Worm (Caenorhabditis elegans): ENCODE results near the gene B0462.4.

Gene B0462.4

DNA sequence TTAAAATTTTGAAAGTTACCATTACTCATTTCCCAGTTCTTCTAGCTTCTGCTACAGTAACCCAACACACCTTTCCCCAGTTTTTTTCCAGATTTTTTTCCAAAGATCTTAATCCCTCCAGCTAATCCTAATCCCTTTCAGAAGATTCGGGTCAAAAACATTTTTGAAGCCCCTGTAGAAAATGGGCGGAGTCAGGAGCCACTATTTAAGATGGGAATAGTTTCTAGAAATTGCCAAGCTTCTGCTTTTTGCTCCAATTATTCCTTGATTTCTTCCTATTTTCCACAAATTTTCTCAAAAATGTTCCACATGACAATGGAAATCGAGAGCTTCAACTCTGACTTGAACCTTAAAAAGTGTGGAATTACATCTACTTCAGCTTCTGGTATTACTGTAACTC, 33.6 kb upstream of the B0462.4 start, which contains the start of gene C08E8.9:
Gene C08E8.9 (plus strand): TSS at position 301 of the 400 bp plus-strand sequence.
- TF ChIP-seq ceh-13 (GFP tag; optimal IDR thresholded peaks at IDR 0.05) (no peak), ets-7 (tag; optimal IDR thresholded peaks at IDR 0.05) (no peak), ama-1 (optimal IDR thresholded peaks at IDR 0.05) (no peak), hnd-1 (tag; optimal IDR thresholded peaks at IDR 0.05) (no peak), ceh-36 (tag; optimal IDR thresholded peaks at IDR 0.05) (peak; percentile 57), scrt-1 (GFP tag; IDR thresholded peaks at IDR 0.05) (no peak)

DNA sequence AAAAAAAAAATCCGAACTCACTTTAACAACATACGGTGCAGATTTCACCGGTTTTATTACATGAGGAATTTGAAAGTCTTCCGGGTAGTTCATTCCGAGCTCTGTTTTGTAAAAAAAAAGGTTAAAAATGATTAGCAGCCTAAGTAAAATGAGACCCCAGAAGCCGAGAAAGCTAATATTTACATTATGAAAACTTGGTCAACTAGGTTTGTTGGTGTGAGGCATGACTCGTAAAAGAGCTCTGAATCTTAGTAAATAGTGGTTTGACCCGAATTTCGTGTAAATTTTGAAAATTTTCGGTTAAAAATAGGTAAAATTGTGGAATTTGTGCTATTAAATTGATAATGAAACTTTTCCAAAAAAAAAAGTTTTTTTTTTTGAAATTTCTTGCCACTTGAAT, 31.4 kb upstream of the B0462.4 start, which contains the start of gene C08E8.1:
Gene C08E8.1 (minus strand): TSS at position 101 of the 400 bp plus-strand sequence.
- TF ChIP-seq aly-1 (tag; optimal IDR thresholded peaks at IDR 0.05) (no peak), tbx-37 (GFP tag; conservative IDR thresholded peaks at IDR 0.05) (no peak), sea-1 (GFP tag; conservative IDR thresholded peaks at IDR 0.05) (no peak), hmbx-1 (tag; optimal IDR thresholded peaks at IDR 0.05) (no peak), ceh-13 (GFP tag; optimal IDR thresholded peaks at IDR 0.05) (no peak), B0310.2 (tag; optimal IDR thresholded peaks at IDR 0.05) (no peak), ets-7 (tag; optimal IDR thresholded peaks at IDR 0.05) (no peak), pes-1 (GFP tag; IDR thresholded peaks at IDR 0.05) (no peak), tra-4 (tag; optimal IDR thresholded peaks at IDR 0.05) (no peak), scrt-1 (GFP tag; IDR thresholded peaks at IDR 0.05) (no peak), ama-1 (optimal IDR thresholded peaks at IDR 0.05) (no peak), tbx-11 (GFP tag; IDR thresholded peaks at IDR 0.05) (no peak), F13C5.2 (tag; optimal IDR thresholded peaks at IDR 0.05) (no peak), hnd-1 (tag; optimal IDR thresholded peaks at IDR 0.05) (no peak), ceh-36 (tag; optimal IDR thresholded peaks at IDR 0.05) (no peak)

DNA sequence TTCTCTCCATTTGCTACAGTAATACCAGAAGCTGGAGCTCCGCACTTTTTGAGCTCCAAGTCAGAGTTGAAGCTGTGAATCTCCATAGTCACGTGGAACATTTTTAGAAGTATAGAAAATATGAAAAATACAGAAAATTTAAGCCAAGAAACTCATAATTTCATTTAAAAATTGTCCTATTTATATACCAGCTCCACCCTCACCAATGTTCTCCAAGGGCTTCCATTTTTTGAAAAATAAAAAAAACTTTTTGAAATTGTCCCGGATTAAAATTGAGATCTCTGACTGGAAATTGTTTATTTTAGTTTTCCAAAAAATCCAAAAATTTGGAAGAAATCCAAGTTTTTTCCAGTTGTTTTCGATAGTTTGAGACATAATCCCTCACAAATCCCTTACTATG, 28.9 kb upstream of the B0462.4 start, which contains the start of gene C08E8.5:
Gene C08E8.5 (minus strand): TSS at position 101 of the 400 bp plus-strand sequence.
- TF ChIP-seq sea-1 (GFP tag; conservative IDR thresholded peaks at IDR 0.05), result no peak
- TF ChIP-seq F13C5.2 (tag; optimal IDR thresholded peaks at IDR 0.05), result no peak
- TF ChIP-seq aly-1 (tag; optimal IDR thresholded peaks at IDR 0.05), result no peak
- TF ChIP-seq hmbx-1 (tag; optimal IDR thresholded peaks at IDR 0.05), result no peak
- TF ChIP-seq ceh-36 (tag; optimal IDR thresholded peaks at IDR 0.05), result no peak
- no peak for TF ChIP-seq B0310.2 (tag; optimal IDR thresholded peaks at IDR 0.05)
- TF ChIP-seq tbx-37 (GFP tag; conservative IDR thresholded peaks at IDR 0.05), result no peak
- TF ChIP-seq tra-4 (tag; optimal IDR thresholded peaks at IDR 0.05), result no peak
- TF ChIP-seq ceh-13 (GFP tag; optimal IDR thresholded peaks at IDR 0.05), result no peak
- TF ChIP-seq tbx-11 (GFP tag; IDR thresholded peaks at IDR 0.05), result no peak
- TF ChIP-seq pes-1 (GFP tag; IDR thresholded peaks at IDR 0.05), result no peak
- no peak for TF ChIP-seq ama-1 (optimal IDR thresholded peaks at IDR 0.05)
- TF ChIP-seq flt-1 (GFP tag; IDR thresholded peaks at IDR 0.05), result no peak
- TF ChIP-seq scrt-1 (GFP tag; IDR thresholded peaks at IDR 0.05), result no peak
- no peak for TF ChIP-seq hnd-1 (tag; optimal IDR thresholded peaks at IDR 0.05)
- no peak for TF ChIP-seq ets-7 (tag; optimal IDR thresholded peaks at IDR 0.05)
- TF ChIP-seq hmg-4 (GFP tag; optimal IDR thresholded peaks at IDR 0.05), result no peak

DNA sequence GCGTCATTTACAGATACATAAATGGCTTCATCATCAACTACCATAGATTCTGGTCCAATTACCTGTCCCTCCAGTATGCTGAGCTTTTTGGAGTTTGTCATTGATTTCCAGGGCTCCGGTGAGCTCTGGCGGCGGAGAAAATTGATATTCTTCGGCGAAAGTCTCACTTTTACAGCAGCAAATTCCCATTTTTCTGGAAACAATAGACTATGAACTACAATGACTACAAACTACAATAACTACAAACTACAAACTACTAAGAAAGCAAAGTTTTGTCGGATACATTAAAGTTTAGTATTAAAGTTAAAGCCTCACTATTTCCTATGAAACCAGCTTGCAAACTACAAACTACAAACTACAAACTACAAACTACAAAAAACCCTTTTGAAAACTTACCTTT, 24.8 kb upstream of the B0462.4 start, which contains the start of gene C08E8.2:
Gene C08E8.2 (minus strand): TSS at position 101 of the 400 bp plus-strand sequence.
- TF ChIP-seq hmbx-1 (tag; optimal IDR thresholded peaks at IDR 0.05), result no peak
- no peak for TF ChIP-seq flt-1 (GFP tag; IDR thresholded peaks at IDR 0.05)
- no peak for TF ChIP-seq tbx-37 (GFP tag; conservative IDR thresholded peaks at IDR 0.05)

DNA sequence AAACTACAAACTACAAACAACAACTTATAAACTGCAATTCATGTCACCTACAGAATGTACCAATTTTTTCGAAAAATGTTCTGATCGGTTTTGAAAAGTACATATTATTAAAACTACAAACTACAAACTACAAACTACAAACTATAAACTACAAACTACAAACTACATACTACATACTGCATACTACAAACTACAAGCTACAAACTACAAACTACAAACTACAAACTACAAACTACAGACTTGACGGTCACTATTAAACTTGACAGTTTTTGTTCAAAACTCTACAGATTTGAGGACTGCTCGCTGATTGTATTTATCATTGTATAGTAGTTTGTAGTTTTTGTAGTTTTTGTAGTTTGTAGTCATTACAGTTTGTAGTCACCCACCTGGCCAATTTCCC, 23.3 kb upstream of the B0462.4 start:
- no peak for TF ChIP-seq ama-1 (optimal IDR thresholded peaks at IDR 0.05)
- no peak for TF ChIP-seq pes-1 (GFP tag; IDR thresholded peaks at IDR 0.05)
- TF ChIP-seq hnd-1 (tag; optimal IDR thresholded peaks at IDR 0.05), result no peak
- TF ChIP-seq tbx-37 (GFP tag; conservative IDR thresholded peaks at IDR 0.05), result no peak
- TF ChIP-seq ceh-36 (tag; optimal IDR thresholded peaks at IDR 0.05), result no peak
- TF ChIP-seq ets-7 (tag; optimal IDR thresholded peaks at IDR 0.05), result no peak
- no peak for TF ChIP-seq scrt-1 (GFP tag; IDR thresholded peaks at IDR 0.05)
- no peak for TF ChIP-seq aly-1 (tag; optimal IDR thresholded peaks at IDR 0.05)
- no peak for TF ChIP-seq ceh-13 (GFP tag; optimal IDR thresholded peaks at IDR 0.05)
- no peak for TF ChIP-seq flt-1 (GFP tag; IDR thresholded peaks at IDR 0.05)
- no peak for TF ChIP-seq B0310.2 (tag; optimal IDR thresholded peaks at IDR 0.05)
- TF ChIP-seq tbx-11 (GFP tag; IDR thresholded peaks at IDR 0.05), result no peak
- TF ChIP-seq hmbx-1 (tag; optimal IDR thresholded peaks at IDR 0.05), result no peak
- TF ChIP-seq F13C5.2 (tag; optimal IDR thresholded peaks at IDR 0.05), result no peak
- no peak for TF ChIP-seq tra-4 (tag; optimal IDR thresholded peaks at IDR 0.05)
- TF ChIP-seq sea-1 (GFP tag; conservative IDR thresholded peaks at IDR 0.05), result no peak
- no peak for TF ChIP-seq hmg-4 (GFP tag; optimal IDR thresholded peaks at IDR 0.05)

DNA sequence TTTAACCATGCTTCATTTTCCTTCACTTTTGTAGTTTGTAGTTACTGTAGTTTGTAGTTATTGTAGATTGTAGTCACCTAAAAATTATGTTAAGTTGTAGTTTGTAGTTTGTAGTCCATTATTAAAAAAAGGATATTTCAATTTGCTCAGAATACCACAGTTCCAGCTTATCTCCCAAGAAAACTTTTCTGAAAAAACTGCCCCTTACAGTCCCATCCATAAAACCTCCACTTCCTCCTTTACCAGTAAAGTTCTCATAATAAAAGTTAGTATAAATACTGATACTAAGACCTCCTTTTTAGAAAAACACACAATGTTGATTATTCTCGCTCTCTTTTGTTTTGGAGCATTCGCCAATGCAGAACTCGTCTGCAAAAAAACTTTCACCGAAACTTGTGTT, 19.7 kb upstream of the B0462.4 start, which contains the start of gene C08E8.11:
Gene C08E8.11 (plus strand): TSS at position 301 of the 400 bp plus-strand sequence.
- TF ChIP-seq ceh-36 (tag; optimal IDR thresholded peaks at IDR 0.05), result no peak
- TF ChIP-seq ceh-13 (GFP tag; optimal IDR thresholded peaks at IDR 0.05), result no peak
- TF ChIP-seq hmbx-1 (tag; optimal IDR thresholded peaks at IDR 0.05), result no peak
- TF ChIP-seq flt-1 (GFP tag; IDR thresholded peaks at IDR 0.05), result no peak

DNA sequence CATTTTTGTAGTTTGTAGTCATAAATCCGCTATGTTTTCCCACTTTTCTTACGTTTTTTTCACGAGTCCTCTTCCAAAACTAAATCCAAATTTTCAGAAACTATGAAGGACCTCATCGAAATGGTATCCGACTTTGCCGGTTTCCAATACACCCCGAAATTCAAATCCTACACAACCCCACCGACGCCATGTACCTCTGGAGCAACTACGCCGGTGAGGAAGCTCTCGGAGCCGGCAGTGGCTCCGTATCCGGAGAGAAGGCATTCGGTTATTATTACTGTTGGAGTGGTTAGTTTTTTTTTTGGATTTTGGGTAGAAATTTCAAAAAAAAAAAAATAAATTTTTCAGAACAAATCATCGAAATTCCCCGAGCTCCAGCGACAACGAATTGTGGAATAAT, 19.1 kb upstream of the B0462.4 start, which contains the start of gene C08E8.3:
Gene C08E8.3 (plus strand): TSS at position 84 of the 400 bp plus-strand sequence.
- no peak for TF ChIP-seq aly-1 (tag; optimal IDR thresholded peaks at IDR 0.05)

DNA sequence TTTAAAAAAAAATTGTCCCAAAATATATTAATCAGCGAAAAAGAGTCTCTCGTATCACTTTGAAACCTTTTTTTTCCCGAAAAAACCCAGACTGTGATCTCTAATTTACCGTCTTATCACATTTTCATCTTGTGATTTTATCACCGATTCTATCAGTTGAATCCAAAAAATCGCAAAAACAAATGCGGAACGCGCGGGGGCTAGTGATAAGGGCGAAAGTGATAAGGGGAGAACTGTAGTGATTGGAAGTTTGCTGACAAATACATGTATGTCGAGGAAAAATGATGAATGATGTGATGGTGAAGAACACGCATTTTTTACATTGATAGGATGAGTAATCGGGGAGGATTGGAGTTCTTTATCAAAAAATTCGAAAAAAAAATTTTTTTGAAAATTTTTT, 15.1 kb upstream of the B0462.4 start:
- TF ChIP-seq B0310.2 (tag; optimal IDR thresholded peaks at IDR 0.05) (no peak), aly-1 (tag; optimal IDR thresholded peaks at IDR 0.05) (no peak), hmg-4 (GFP tag; optimal IDR thresholded peaks at IDR 0.05) (no peak), F13C5.2 (tag; optimal IDR thresholded peaks at IDR 0.05) (no peak), hmbx-1 (tag; optimal IDR thresholded peaks at IDR 0.05) (no peak), tbx-37 (GFP tag; conservative IDR thresholded peaks at IDR 0.05) (no peak), ceh-36 (tag; optimal IDR thresholded peaks at IDR 0.05) (no peak), ets-7 (tag; optimal IDR thresholded peaks at IDR 0.05) (no peak), sea-1 (GFP tag; conservative IDR thresholded peaks at IDR 0.05) (no peak), tbx-11 (GFP tag; IDR thresholded peaks at IDR 0.05) (no peak), hnd-1 (tag; optimal IDR thresholded peaks at IDR 0.05) (no peak), tra-4 (tag; optimal IDR thresholded peaks at IDR 0.05) (no peak), ceh-13 (GFP tag; optimal IDR thresholded peaks at IDR 0.05) (no peak), pes-1 (GFP tag; IDR thresholded peaks at IDR 0.05) (no peak), flt-1 (GFP tag; IDR thresholded peaks at IDR 0.05) (no peak), scrt-1 (GFP tag; IDR thresholded peaks at IDR 0.05) (no peak), ama-1 (optimal IDR thresholded peaks at IDR 0.05) (no peak)
